Fruit fly (Drosophila melanogaster) whole organism, embryonic: Measurements from ENCODE around the gene CG45066.
A peak's percentile ranks its signal among the peaks of the same experiment; 100 is the strongest.

ENCODE experiments used
- Awh ChIP-seq: fragments of 200-800 bp; sonication (Bioruptor generic); IDR thresholded peaks from 2 replicates; pipeline ENCODE4, ENCODE4 v1.3.6; 2022; ENCODE audit warnings: missing biosample characterization, missing genetic modification characterization
- BEAF-32 ChIP-seq: fragments of 200-800 bp; sonication (Bioruptor generic); optimal IDR thresholded peaks from 3 replicates; lab custom pipeline; 2017; ENCODE audit warnings: missing biosample characterization, missing genetic modification characterization, mild to moderate bottlenecking, moderate library complexity, missing genetic modification reagents
- CG10267 ChIP-seq: fragments of 200-800 bp; sonication (Bioruptor generic); optimal IDR thresholded peaks from 2 replicates; lab custom pipeline; 2018; ENCODE audit warnings: missing biosample characterization, mild to moderate bottlenecking, missing genetic modification characterization, moderate library complexity
- CG10979 ChIP-seq: fragments of 200-800 bp; sonication (Bioruptor generic); optimal IDR thresholded peaks from 2 replicates; lab custom pipeline; 2018; ENCODE audit warnings: missing biosample characterization, mild to moderate bottlenecking, missing genetic modification characterization, moderate library complexity
- CG12155 ChIP-seq: fragments of 200-800 bp; sonication (Bioruptor generic); optimal IDR thresholded peaks from 3 replicates; lab custom pipeline; 2016; ENCODE audit warnings: missing biosample characterization, missing genetic modification characterization
- CG13424 ChIP-seq: fragments of 200-800 bp; sonication (Bioruptor generic); optimal IDR thresholded peaks from 2 replicates; lab custom pipeline; 2019; ENCODE audit warnings: missing biosample characterization, mild to moderate bottlenecking, missing genetic modification characterization, moderate library complexity
- CG15011 ChIP-seq: fragments of 200-800 bp; sonication (Bioruptor generic); optimal IDR thresholded peaks from 3 replicates; lab custom pipeline; 2018; ENCODE audit warnings: missing biosample characterization, mild to moderate bottlenecking, missing genetic modification characterization
- CG15514 ChIP-seq: fragments of 200-800 bp; sonication (Bioruptor generic); optimal IDR thresholded peaks from 3 replicates; lab custom pipeline; 2017; ENCODE audit warnings: missing biosample characterization, missing genetic modification characterization, mild to moderate bottlenecking, moderate library complexity, missing genetic modification reagents
- CG15601 ChIP-seq: fragments of 200-800 bp; sonication (Bioruptor generic); optimal IDR thresholded peaks from 3 replicates; lab custom pipeline; 2019; ENCODE audit warnings: missing biosample characterization, mild to moderate bottlenecking, missing genetic modification characterization, moderate library complexity
- CG1647 ChIP-seq: fragments of 200-800 bp; sonication (Bioruptor generic); optimal IDR thresholded peaks from 3 replicates; lab custom pipeline; 2016; ENCODE audit warnings: missing biosample characterization, missing genetic modification characterization
- CG17186 ChIP-seq: fragments of 200-800 bp; sonication (Bioruptor generic); optimal IDR thresholded peaks from 3 replicates; lab custom pipeline; 2017; ENCODE audit warnings: missing biosample characterization, missing genetic modification reagents, missing genetic modification characterization
- CG2712 ChIP-seq: fragments of 200-800 bp; optimal IDR thresholded peaks from 3 replicates; lab custom pipeline; 2019; ENCODE audit warnings: missing biosample characterization, mild to moderate bottlenecking, missing genetic modification characterization, moderate library complexity
- CG31224 ChIP-seq: fragments of 200-800 bp; sonication (Bioruptor generic); IDR thresholded peaks from 2 replicates; pipeline ENCODE4 v1.3.6; 2022; ENCODE audit warnings: missing biosample characterization, missing genetic modification characterization
- CG3847 ChIP-seq: fragments of 200-800 bp; sonication (Bioruptor generic); IDR thresholded peaks from 2 replicates; pipeline ENCODE4 v1.3.6; 2022; ENCODE audit warnings: missing biosample characterization, missing genetic modification characterization
- CG7839 ChIP-seq: fragments of 200-800 bp; sonication (Bioruptor generic); optimal IDR thresholded peaks from 3 replicates; lab custom pipeline; 2018; ENCODE audit warnings: missing biosample characterization, mild to moderate bottlenecking, missing genetic modification characterization, moderate library complexity
- CG8388 ChIP-seq: fragments of 200-800 bp; sonication (Bioruptor generic); optimal IDR thresholded peaks from 2 replicates; lab custom pipeline; 2019; ENCODE audit warnings: missing biosample characterization, mild to moderate bottlenecking, missing genetic modification characterization, moderate library complexity
- CG9727 ChIP-seq: fragments of 200-800 bp; sonication (Bioruptor generic); optimal IDR thresholded peaks from 3 replicates; lab custom pipeline; 2017; ENCODE audit warnings: missing biosample characterization, mild to moderate bottlenecking, missing genetic modification characterization
- CG9797 ChIP-seq: fragments of 200-800 bp; sonication (Bioruptor generic); optimal IDR thresholded peaks from 3 replicates; lab custom pipeline; 2018; ENCODE audit warnings: missing biosample characterization, mild to moderate bottlenecking, missing genetic modification characterization
- CoRest ChIP-seq: fragments of 200-800 bp; sonication (Bioruptor generic); optimal IDR thresholded peaks from 3 replicates; lab custom pipeline; 2018; ENCODE audit warnings: missing biosample characterization, mild to moderate bottlenecking, missing genetic modification characterization, moderate library complexity
- Dbx ChIP-seq: fragments of 200-800 bp; sonication (Bioruptor generic); IDR thresholded peaks from 3 replicates; pipeline ENCODE4 v1.3.6; 2022; ENCODE audit warnings: missing biosample characterization, missing genetic modification characterization
- Eip74EF ChIP-seq, 2 experiments: fragments of 200-800 bp in 1 of 2; fragments of >200 bp in 1 of 2; sonication (Bioruptor generic) in 1 of 2; optimal IDR thresholded peaks; 2 replicates each; lab custom pipeline; 2017 to 2019; ENCODE audit warnings: missing biosample characterization in 2 of 2, missing genetic modification characterization in 2 of 2, mild to moderate bottlenecking in 1 of 2, moderate library complexity in 1 of 2
- Nf-YB ChIP-seq: fragments of 200-800 bp; sonication (Bioruptor generic); optimal IDR thresholded peaks from 3 replicates; lab custom pipeline; 2019; ENCODE audit warnings: missing biosample characterization, mild to moderate bottlenecking, missing genetic modification characterization, moderate library complexity
- Nf-YC ChIP-seq: fragments of 200-800 bp; optimal IDR thresholded peaks from 3 replicates; lab custom pipeline; 2019; ENCODE audit warnings: missing biosample characterization, mild to moderate bottlenecking, missing genetic modification characterization, moderate library complexity
- NfI ChIP-seq: fragments of 200-800 bp; sonication (Bioruptor generic); optimal IDR thresholded peaks from 3 replicates; lab custom pipeline; 2018; ENCODE audit warnings: missing biosample characterization, mild to moderate bottlenecking, missing genetic modification characterization, moderate library complexity
- Rfx ChIP-seq: fragments of 200-800 bp; sonication (Bioruptor generic); IDR thresholded peaks from 2 replicates; pipeline ENCODE4 v1.3.6; 2022; ENCODE audit warnings: missing biosample characterization, missing genetic modification characterization
- Six4 ChIP-seq: fragments of 200-800 bp; sonication (Bioruptor generic); optimal IDR thresholded peaks from 2 replicates; lab custom pipeline; 2016; ENCODE audit warnings: missing biosample characterization, missing genetic modification characterization
- Tbp ChIP-seq: fragments of >200 bp; optimal IDR thresholded peaks from 2 replicates; lab custom pipeline; 2018; ENCODE audit warnings: missing biosample characterization, missing genetic modification characterization
- Xbp1 ChIP-seq: fragments of 200-800 bp; sonication (Bioruptor generic); optimal IDR thresholded peaks from 3 replicates; lab custom pipeline; 2016; ENCODE audit warnings: missing biosample characterization, mild to moderate bottlenecking, missing genetic modification characterization
- amos ChIP-seq: fragments of 200-800 bp; sonication (Bioruptor generic); IDR thresholded peaks from 2 replicates; pipeline ENCODE4 v1.3.6; 2022; ENCODE audit warnings: missing biosample characterization, missing genetic modification characterization; ENCODE audit not compliant: partially characterized antibody
- ash1 ChIP-seq: fragments of 200-800 bp; sonication (Bioruptor generic); optimal IDR thresholded peaks from 2 replicates; lab custom pipeline; 2018; ENCODE audit warnings: missing biosample characterization, mild to moderate bottlenecking, missing genetic modification characterization
- bsh ChIP-seq, 2 experiments: fragments of 200-800 bp; sonication (Bioruptor generic); optimal IDR thresholded peaks; 2 replicates each; lab custom pipeline; 2017 to 2018; ENCODE audit warnings: mild to moderate bottlenecking in 2 of 2, missing biosample characterization in 2 of 2, missing genetic modification characterization in 2 of 2, moderate library complexity in 1 of 2
- da ChIP-seq: fragments of 200-800 bp; sonication (Bioruptor generic); optimal IDR thresholded peaks from 2 replicates; lab custom pipeline; 2016; ENCODE audit warnings: missing biosample characterization, missing genetic modification characterization
- dm ChIP-seq: fragments of 200-800 bp; sonication (Bioruptor generic); optimal IDR thresholded peaks from 3 replicates; lab custom pipeline; 2016; ENCODE audit warnings: missing biosample characterization, missing genetic modification characterization
- dysf ChIP-seq: fragments of 200-800 bp; sonication (Bioruptor generic); IDR thresholded peaks from 3 replicates; pipeline ENCODE4 v1.3.6; 2022; ENCODE audit warnings: missing biosample characterization, missing genetic modification characterization
- en ChIP-seq: fragments of 200-800 bp; sonication (Bioruptor generic); optimal IDR thresholded peaks from 2 replicates; lab custom pipeline; 2016; ENCODE audit warnings: missing biosample characterization, missing genetic modification characterization
- ftz-f1 ChIP-seq: fragments of 200-800 bp; sonication (Bioruptor generic); optimal IDR thresholded peaks from 2 replicates; lab custom pipeline; 2016; ENCODE audit warnings: missing biosample characterization, missing genetic modification characterization
- gce ChIP-seq: fragments of 200-800 bp; sonication (Bioruptor generic); IDR thresholded peaks from 3 replicates; pipeline ENCODE4 v1.3.6; 2022; ENCODE audit warnings: missing biosample characterization, missing genetic modification characterization
- gem ChIP-seq: fragments of 200-800 bp; sonication (Bioruptor generic); optimal IDR thresholded peaks from 2 replicates; lab custom pipeline; 2019; ENCODE audit warnings: missing biosample characterization, mild to moderate bottlenecking, missing genetic modification characterization, moderate library complexity
- gfzf ChIP-seq: fragments of 200-800 bp; sonication (Bioruptor generic); optimal IDR thresholded peaks from 2 replicates; lab custom pipeline; 2016; ENCODE audit warnings: missing biosample characterization, mild to moderate bottlenecking, missing genetic modification characterization, moderate library complexity
- grau ChIP-seq: fragments of 200-800 bp; optimal IDR thresholded peaks from 3 replicates; lab custom pipeline; 2019; ENCODE audit warnings: missing biosample characterization, mild to moderate bottlenecking, missing genetic modification characterization, moderate library complexity
- lov ChIP-seq, 2 experiments: fragments of 200-800 bp in 1 of 2; fragments of >200 bp in 1 of 2; sonication (Bioruptor generic) in 1 of 2; IDR thresholded peaks in 1 of 2; optimal IDR thresholded peaks in 1 of 2; 2 replicates in 1 of 2; 3 replicates in 1 of 2; pipeline versions ENCODE4 v1.3.6 to Lab custom; 2017 to 2022; ENCODE audit warnings: missing biosample characterization in 1 of 2, missing genetic modification characterization in 1 of 2
- phol ChIP-seq: fragments of 200-800 bp; sonication (Bioruptor generic); optimal IDR thresholded peaks from 3 replicates; lab custom pipeline; 2018; ENCODE audit warnings: missing biosample characterization, mild to moderate bottlenecking, missing genetic modification characterization, moderate library complexity
- pzg ChIP-seq: fragments of 200-800 bp; sonication (Bioruptor generic); optimal IDR thresholded peaks from 3 replicates; lab custom pipeline; 2018; ENCODE audit warnings: missing biosample characterization, mild to moderate bottlenecking, missing genetic modification characterization, moderate library complexity
- row ChIP-seq: fragments of 200-800 bp; sonication (Bioruptor generic); IDR thresholded peaks from 3 replicates; pipeline ENCODE4 v1.3.6; 2022; ENCODE audit warnings: missing biosample characterization, missing genetic modification characterization
- run ChIP-seq: fragments of 200-800 bp; sonication (Bioruptor generic); optimal IDR thresholded peaks from 3 replicates; lab custom pipeline; 2018; ENCODE audit warnings: missing biosample characterization, mild to moderate bottlenecking, missing genetic modification characterization
- scrt ChIP-seq: fragments of 200-800 bp; sonication (Bioruptor generic); optimal IDR thresholded peaks from 2 replicates; lab custom pipeline; 2018; ENCODE audit warnings: missing biosample characterization, mild to moderate bottlenecking, missing genetic modification characterization, moderate library complexity
- sug ChIP-seq: fragments of 200-800 bp; optimal IDR thresholded peaks from 2 replicates; lab custom pipeline; 2019; ENCODE audit warnings: missing biosample characterization, mild to moderate bottlenecking, missing genetic modification characterization, moderate library complexity
- trem ChIP-seq: fragments of 200-800 bp; optimal IDR thresholded peaks from 3 replicates; lab custom pipeline; 2019; ENCODE audit warnings: missing biosample characterization, mild to moderate bottlenecking, missing genetic modification characterization, moderate library complexity

Gene CG45066

DNA sequence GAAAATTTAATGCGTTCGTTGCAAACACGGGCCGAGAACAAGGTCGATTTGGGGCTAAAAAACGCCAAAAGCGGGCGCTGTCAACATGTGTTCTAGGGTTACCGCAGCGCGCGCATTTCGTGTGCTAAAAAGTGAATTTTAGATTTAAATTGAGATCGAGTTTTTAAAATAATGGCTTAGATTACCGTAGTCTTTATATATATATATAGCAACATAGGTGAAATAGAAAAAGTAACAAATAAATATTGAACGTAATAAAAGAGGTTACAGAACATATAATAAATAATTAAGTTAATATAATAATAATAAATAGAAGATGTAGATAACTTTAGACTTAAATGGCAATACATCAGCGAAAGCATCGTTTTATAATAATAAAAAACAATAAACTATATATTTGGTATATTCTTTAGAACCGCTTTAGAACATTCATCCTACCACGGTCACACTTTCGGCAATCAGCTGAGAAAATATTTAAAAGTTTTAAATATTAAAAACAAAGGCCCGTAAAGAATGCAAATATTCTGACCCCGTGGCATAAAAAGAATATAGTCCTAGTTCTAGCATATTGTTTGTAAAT lies 32.4 kb upstream of the CG45066 start, which contains the start of the genes CG11537 and Alg2 (continued):
- TF ChIP-seq Dbx (GFP tag; lab: Robert Waterston, UW) (no peak), CG12155 (GFP tag; lab: Kevin White, UChicago) (peak; percentile 28), CG15601 (tag; lab: Kevin White, UChicago) (peak; percentile 32), Xbp1 (GFP tag; lab: Kevin White, UChicago) (peak; percentile 34), Awh (no peak), CG7839 (tag; lab: Kevin White, UChicago) (peak; percentile 21), Nf-YC (tag; lab: Kevin White, UChicago) (peak; percentile 41), run (no peak), ash1 (GFP tag; lab: Kevin White, UChicago) (no peak), CG9727 (GFP tag; lab: Kevin White, UChicago) (peak; percentile 39), gem (tag; lab: Kevin White, UChicago) (peak; percentile 55), trem (tag; lab: Kevin White, UChicago) (peak; percentile 81), BEAF-32 (peak; percentile 22), CG31224 (GFP tag; lab: Robert Waterston, UW) (no peak), CG10267 (tag; lab: Kevin White, UChicago) (peak; percentile 44), CG9797 (GFP tag; lab: Kevin White, UChicago) (peak; percentile 66), phol (tag; lab: Kevin White, UChicago) (peak; percentile 44), Tbp (GFP tag; lab: Kevin White, UChicago) (peak; percentile 46), CG13424 (tag; lab: Kevin White, UChicago) (peak; percentile 24), CG15514 (GFP tag; lab: Kevin White, UChicago) (peak; percentile 35), da (no peak), CG15011 (GFP tag; lab: Kevin White, UChicago) (no peak), gce (GFP tag; lab: Robert Waterston, UW) (no peak), CG10979 (tag; lab: Kevin White, UChicago) (peak; percentile 13), CG3847 (GFP tag; lab: Robert Waterston, UW) (0 out of 2 replicates have a peak, but pooled peaks have one; percentile 22), Six4 (GFP tag; lab: Kevin White, UChicago) (no peak), row (GFP tag; lab: Robert Waterston, UW) (peak; percentile 62; the same call in 2 of the 3 replicates), scrt (peak; percentile 56), Eip74EF (GFP tag; optimal IDR thresholded peaks at IDR 0.05; lab: Kevin White, UChicago) (no peak), amos (GFP tag; lab: Robert Waterston, UW) (peak; percentile 28; the same call in 1 of the 2 replicates), CG2712 (tag; lab: Kevin White, UChicago) (peak; percentile 45), gfzf (peak; percentile 69), lov (optimal IDR thresholded peaks at IDR 0.05; lab: Kevin White, UChicago) (no peak), lov (GFP tag; IDR thresholded peaks at IDR 0.05; lab: Robert Waterston, UW) (no peak), Rfx (GFP tag; lab: Robert Waterston, UW) (peak; percentile 56), sug (tag; lab: Kevin White, UChicago) (peak; percentile 4), ftz-f1 (no peak), pzg (GFP tag; lab: Kevin White, UChicago) (peak; percentile 42), grau (tag; lab: Kevin White, UChicago) (peak; percentile 44), dysf (GFP tag; lab: Robert Waterston, UW) (peak; percentile 27; the same call in 1 of the 3 replicates), CoRest (tag; lab: Kevin White, UChicago) (peak; percentile 38), CG8388 (peak; percentile 17), CG1647 (GFP tag; lab: Kevin White, UChicago) (no peak), NfI (GFP tag; lab: Kevin White, UChicago) (peak; percentile 4), bsh (GFP tag; optimal IDR thresholded peaks at IDR 0.05; lab: Kevin White, UChicago) (peak in 1 of 2 experiments; percentile 7), Nf-YB (peak; percentile 33), en (GFP tag; lab: Kevin White, UChicago) (no peak), dm (GFP tag; lab: Kevin White, UChicago) (peak; percentile 12), CG17186 (GFP tag; lab: Kevin White, UChicago) (peak; percentile 24)
